Fruit fly (Drosophila melanogaster): ENCODE measurements around the gene colt.

The colt gene

DNA sequence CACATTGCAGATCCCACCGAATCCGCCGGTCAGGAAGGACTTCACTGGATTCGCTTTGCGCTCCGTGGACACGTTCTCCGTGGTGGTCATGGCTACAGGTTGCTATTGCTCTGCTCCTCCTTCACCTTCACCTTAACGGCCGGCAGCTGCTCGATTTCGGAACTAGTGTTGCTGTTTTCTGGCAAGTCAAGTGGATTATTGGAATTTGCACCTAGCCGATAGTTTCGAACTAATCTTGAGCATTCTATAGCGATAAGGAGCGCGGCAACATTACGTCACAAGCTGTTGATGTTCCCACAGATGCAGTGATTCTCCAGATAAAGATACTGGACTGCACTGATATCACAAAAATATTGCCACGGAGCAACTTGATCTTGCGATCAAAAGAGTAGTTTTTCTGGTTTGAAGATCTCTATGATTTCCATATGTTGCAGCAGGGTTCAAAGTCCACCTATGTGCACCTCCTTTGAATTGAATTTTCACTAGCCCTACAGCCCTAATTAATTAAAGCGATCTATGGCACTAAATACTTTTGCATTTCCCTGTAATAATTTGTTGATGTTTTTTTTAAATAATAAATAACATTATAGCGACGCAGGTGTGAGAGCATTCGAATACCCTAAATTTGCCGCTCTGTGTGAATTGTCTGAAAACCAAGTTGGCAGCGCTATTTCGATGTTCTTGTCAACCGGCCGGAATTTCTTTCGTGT, at the start of gene colt, which contains the start of gene HINT1 (continued):
- TF ChIP-seq CG18476 (GFP tag; optimal IDR thresholded peaks at IDR 0.05) (no peak), CG3163 (GFP tag; optimal IDR thresholded peaks at IDR 0.05) (no peak), CG15601 (tag; optimal IDR thresholded peaks at IDR 0.05) (peak; percentile 49), HLH54F (GFP tag; optimal IDR thresholded peaks at IDR 0.05) (no peak), Dad (GFP tag; optimal IDR thresholded peaks at IDR 0.05) (no peak), CG8290 (GFP tag; optimal IDR thresholded peaks at IDR 0.05) (no peak), CG8290 (tag; optimal IDR thresholded peaks at IDR 0.05) (peak in 1 of 2 experiments; percentile 18), CG43689 (GFP tag; IDR thresholded peaks at IDR 0.05) (no peak), pfk (GFP tag; optimal IDR thresholded peaks at IDR 0.05) (no peak), CG11398 (GFP tag; optimal IDR thresholded peaks at IDR 0.05) (no peak), CG33557 (GFP tag; optimal IDR thresholded peaks at IDR 0.05) (no peak), Camta (GFP tag; optimal IDR thresholded peaks at IDR 0.05) (no peak), CG2120 (GFP tag; optimal IDR thresholded peaks at IDR 0.05) (peak; percentile 31), CG6254 (GFP tag; optimal IDR thresholded peaks at IDR 0.05) (peak; percentile 7), CG2116 (GFP tag; optimal IDR thresholded peaks at IDR 0.05) (peak; percentile 57), CG1792 (GFP tag; optimal IDR thresholded peaks at IDR 0.05) (no peak), Chrac-16 (GFP tag; optimal IDR thresholded peaks at IDR 0.05) (no peak), amos (GFP tag; IDR thresholded peaks at IDR 0.05; ENCODE audit: partially characterized antibody) (peak; percentile 53), CG16863 (GFP tag; optimal IDR thresholded peaks at IDR 0.05) (no peak), nmo (GFP tag; optimal IDR thresholded peaks at IDR 0.05) (peak; percentile 58), CG13296 (GFP tag; optimal IDR thresholded peaks at IDR 0.05) (peak; percentile 47), tx (GFP tag; optimal IDR thresholded peaks at IDR 0.05) (no peak), Antp (GFP tag; optimal IDR thresholded peaks at IDR 0.05) (no peak), hth (optimal IDR thresholded peaks at IDR 0.05) (no peak), Rx (GFP tag; IDR thresholded peaks at IDR 0.05) (no peak), CG8944 (GFP tag; optimal IDR thresholded peaks at IDR 0.05) (no peak), MESR4 (GFP tag; optimal IDR thresholded peaks at IDR 0.05) (peak; percentile 96), ab (GFP tag; optimal IDR thresholded peaks at IDR 0.05) (no peak), vvl (GFP tag; IDR thresholded peaks at IDR 0.05) (peak; percentile 57), sens-2 (GFP tag; IDR thresholded peaks at IDR 0.05) (no peak), CG17829 (tag; optimal IDR thresholded peaks at IDR 0.05) (peak; percentile 52), Ets65A (GFP tag) (no peak), CG10462 (GFP tag; optimal IDR thresholded peaks at IDR 0.05) (no peak), CG34376 (GFP tag; optimal IDR thresholded peaks at IDR 0.05) (peak; percentile 56), bigmax (GFP tag; optimal IDR thresholded peaks at IDR 0.05) (no peak), CG8765 (GFP tag; IDR thresholded peaks at IDR 0.05) (no peak), CG34422 (GFP tag; IDR thresholded peaks at IDR 0.05) (peak; percentile 86), hbn (GFP tag; IDR thresholded peaks at IDR 0.05; ENCODE audit: partially characterized antibody) (no peak), chinmo (GFP tag; IDR thresholded peaks at IDR 0.05; ENCODE audit: partially characterized antibody) (0 out of 4 replicates have a peak, but pooled peaks have one; percentile 46), dati (GFP tag; IDR thresholded peaks at IDR 0.05) (no peak), Bteb2 (GFP tag; optimal IDR thresholded peaks at IDR 0.05) (no peak), sc (optimal IDR thresholded peaks at IDR 0.05) (no peak), sc (GFP tag; optimal IDR thresholded peaks at IDR 0.05) (no peak), Nf-YC (tag; optimal IDR thresholded peaks at IDR 0.05) (peak; percentile 42), CG6175 (GFP tag; IDR thresholded peaks at IDR 0.05) (no peak), pho (GFP tag; optimal IDR thresholded peaks at IDR 0.05) (peak; percentile 18), oc (tag; optimal IDR thresholded peaks at IDR 0.05) (no peak), CG8478 (optimal IDR thresholded peaks at IDR 0.05) (no peak), sim (GFP tag; IDR thresholded peaks at IDR 0.05) (no peak), CG3726 (GFP tag; IDR thresholded peaks at IDR 0.05) (no peak), CHES-1-like (GFP tag; optimal IDR thresholded peaks at IDR 0.05) (peak; percentile 4), ash1 (GFP tag; optimal IDR thresholded peaks at IDR 0.05) (no peak)
